Fruit fly (Drosophila melanogaster): ENCODE results near the gene Ag5r.
A peak's percentile ranks its signal among the peaks of the same experiment; 100 is the strongest.

Ag5r gene

DNA sequence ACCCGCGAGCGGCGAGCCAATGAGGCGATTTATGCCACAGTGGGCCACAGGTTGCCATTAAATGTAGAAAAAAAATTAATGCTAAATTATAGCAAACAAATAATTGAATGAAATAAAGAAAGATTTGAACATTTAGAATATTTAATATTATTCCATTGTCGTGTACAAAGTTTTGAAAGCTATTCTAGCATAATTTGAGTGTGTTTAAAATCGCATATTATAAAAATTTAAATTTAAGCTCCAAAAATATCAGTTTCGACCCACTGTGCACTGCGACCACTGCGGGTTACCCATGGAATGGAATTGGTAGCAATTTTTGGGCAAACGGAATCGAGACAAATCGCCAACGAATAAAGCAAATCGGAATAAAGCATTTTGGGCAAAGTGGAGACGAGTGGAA lies 42.5 kb downstream of the Ag5r start (continued):
- TF ChIP-seq Fer2 (tag; optimal IDR thresholded peaks at IDR 0.05) (no peak), CG4730 (GFP tag; IDR thresholded peaks at IDR 0.05) (no peak), nmo (GFP tag; optimal IDR thresholded peaks at IDR 0.05) (peak; percentile 83), ken (GFP tag; IDR thresholded peaks at IDR 0.05) (no peak), CG17361 (GFP tag; IDR thresholded peaks at IDR 0.05) (peak; percentile 68), Bteb2 (GFP tag; optimal IDR thresholded peaks at IDR 0.05) (no peak), CG11247 (GFP tag; IDR thresholded peaks at IDR 0.05) (0 out of 2 replicates have a peak, but pooled peaks have one; percentile 36), CG17829 (tag; optimal IDR thresholded peaks at IDR 0.05) (peak; percentile 58), CG11504 (tag; optimal IDR thresholded peaks at IDR 0.05) (peak; percentile 75), jing (GFP tag; optimal IDR thresholded peaks at IDR 0.05) (peak; percentile 4), grau (tag; optimal IDR thresholded peaks at IDR 0.05) (peak; percentile 65), Xrp1 (GFP tag; IDR thresholded peaks at IDR 0.05) (peak; percentile 81), Dad (GFP tag; optimal IDR thresholded peaks at IDR 0.05) (no peak), kah (GFP tag; optimal IDR thresholded peaks at IDR 0.05) (peak; percentile 50), Myb (GFP tag; optimal IDR thresholded peaks at IDR 0.05) (no peak), E2f2 (GFP tag; IDR thresholded peaks at IDR 0.05) (peak; percentile 12; the same call in 1 of the 2 replicates), CG14050 (GFP tag; IDR thresholded peaks at IDR 0.05) (no peak), CG11696 (GFP tag; IDR thresholded peaks at IDR 0.05) (no peak), CG8359 (GFP tag; optimal IDR thresholded peaks at IDR 0.05; ENCODE audit: borderline replicate concordance) (peak; percentile 21), bbx (GFP tag; IDR thresholded peaks at IDR 0.05; ENCODE audit: partially characterized antibody) (no peak), pum (GFP tag; optimal IDR thresholded peaks at IDR 0.05) (peak; percentile 5), CG3407 (GFP tag; optimal IDR thresholded peaks at IDR 0.05) (peak; percentile 25), CG18011 (GFP tag; optimal IDR thresholded peaks at IDR 0.05) (no peak), fd64A (GFP tag; optimal IDR thresholded peaks at IDR 0.05) (no peak), sima (GFP tag; optimal IDR thresholded peaks at IDR 0.05) (no peak), CG32767 (GFP tag; IDR thresholded peaks at IDR 0.05) (peak; percentile 46; the same call in 1 of the 2 replicates), CG17802 (tag; optimal IDR thresholded peaks at IDR 0.05) (no peak), CG2875 (GFP tag; optimal IDR thresholded peaks at IDR 0.05) (peak; percentile 15), Trl (optimal IDR thresholded peaks at IDR 0.05) (no peak), Trl (GFP tag; optimal IDR thresholded peaks at IDR 0.05) (no peak), tll (GFP tag; optimal IDR thresholded peaks at IDR 0.05) (no peak), pb (GFP tag; optimal IDR thresholded peaks at IDR 0.05) (no peak), CG34422 (GFP tag; IDR thresholded peaks at IDR 0.05) (peak; percentile 62; the same call in 1 of the 3 replicates), CG17359 (tag; optimal IDR thresholded peaks at IDR 0.05) (peak; percentile 54), Pdp1 (GFP tag; optimal IDR thresholded peaks at IDR 0.05) (no peak), CG30403 (GFP tag; optimal IDR thresholded peaks at IDR 0.05) (peak; percentile 54), Hmr (GFP tag; optimal IDR thresholded peaks at IDR 0.05) (peak; percentile 27), crp (GFP tag; optimal IDR thresholded peaks at IDR 0.05) (no peak), CG42726 (GFP tag; IDR thresholded peaks at IDR 0.05; ENCODE audit: partially characterized antibody) (no peak), CG15696 (tag; optimal IDR thresholded peaks at IDR 0.05) (peak; percentile 70), dmrt11E (tag; optimal IDR thresholded peaks at IDR 0.05) (peak; percentile 77), Nf-YC (tag; optimal IDR thresholded peaks at IDR 0.05) (peak; percentile 22), ttk (GFP tag; IDR thresholded peaks at IDR 0.05) (no peak; the same call in 1 of the 2 replicates), emc (GFP tag; optimal IDR thresholded peaks at IDR 0.05) (no peak), Spps (tag; optimal IDR thresholded peaks at IDR 0.05) (peak; percentile 21), zf30C (GFP tag; optimal IDR thresholded peaks at IDR 0.05) (no peak), CG10366 (GFP tag; IDR thresholded peaks at IDR 0.05) (peak; percentile 28; the same call in 1 of the 2 replicates), Dip2 (GFP tag; IDR thresholded peaks at IDR 0.05) (no peak), CG7745 (tag; optimal IDR thresholded peaks at IDR 0.05) (no peak), peb (GFP tag; IDR thresholded peaks at IDR 0.05) (no peak), Fer3 (tag; optimal IDR thresholded peaks at IDR 0.05) (peak; percentile 5)
